Worm (Caenorhabditis elegans): Measurements from ENCODE around the gene exc-7.

DNA sequence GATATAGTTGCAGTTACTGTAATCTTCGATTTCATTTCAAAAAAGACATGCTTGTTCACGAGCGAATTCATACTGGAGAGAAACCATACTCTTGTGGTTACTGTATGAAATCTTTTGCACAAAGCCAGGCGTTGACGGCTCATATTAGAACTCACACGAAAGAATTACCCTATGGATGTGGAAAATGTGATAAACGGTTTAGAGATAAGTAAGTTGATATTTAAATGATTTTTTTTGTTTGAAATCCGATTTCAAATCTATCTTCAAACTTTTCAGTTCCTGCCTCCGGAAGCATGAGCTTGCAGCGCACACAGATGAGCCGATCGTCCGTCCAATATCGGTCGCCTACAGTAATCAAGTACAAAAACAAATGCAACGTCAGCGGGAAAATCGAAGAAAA is 16.9 kb upstream of the exc-7 start:
- no peak for TF ChIP-seq pbrm-1 (GFP tag; IDR thresholded peaks at IDR 0.05)
- no peak for TF ChIP-seq lir-1 (GFP tag; conservative IDR thresholded peaks at IDR 0.05)
- TF ChIP-seq lin-26 (GFP tag; IDR thresholded peaks at IDR 0.05), result no peak
- no peak for TF ChIP-seq mcd-1 (GFP tag; IDR thresholded peaks at IDR 0.05)
- TF ChIP-seq snpc-4 (GFP tag; optimal IDR thresholded peaks at IDR 0.05), result no peak
- no peak for TF ChIP-seq snpc-4 (tag; optimal IDR thresholded peaks at IDR 0.05)
- no peak for TF ChIP-seq rec-8 (tag; optimal IDR thresholded peaks at IDR 0.05)
- no peak for TF ChIP-seq C06A6.2 (GFP tag; conservative IDR thresholded peaks at IDR 0.05)
- TF ChIP-seq Y67H2A.10 (GFP tag; conservative IDR thresholded peaks at IDR 0.05), result no peak
- TF ChIP-seq B0336.3 (GFP tag; IDR thresholded peaks at IDR 0.05), result no peak
- no peak for TF ChIP-seq unc-62 (GFP tag; optimal IDR thresholded peaks at IDR 0.05)
- TF ChIP-seq somi-1 (GFP tag; optimal IDR thresholded peaks at IDR 0.05), result no peak
- TF ChIP-seq snpc-1.1 (tag; optimal IDR thresholded peaks at IDR 0.05; ENCODE audit: insufficient read depth), result no peak
- no peak for TF ChIP-seq lsl-1 (GFP tag; optimal IDR thresholded peaks at IDR 0.05)
